Fruit fly (Drosophila melanogaster) whole organism, adult: Measurements from ENCODE around the gene Mlc-c.

Experiments used
- CG5204 ChIP-seq: fragments of 200-800 bp; sonication (Bioruptor generic); optimal IDR thresholded peaks from 2 replicates; lab custom pipeline; 2016; ENCODE audit warnings: missing biosample characterization, missing genetic modification characterization
- CG7045 ChIP-seq: fragments of 200-800 bp; sonication (Bioruptor generic); optimal IDR thresholded peaks from 2 replicates; lab custom pipeline; 2017; ENCODE audit warnings: missing biosample characterization, mild to moderate bottlenecking, missing genetic modification characterization
- CG7101 ChIP-seq: fragments of 200-800 bp; sonication (Bioruptor generic); optimal IDR thresholded peaks from 2 replicates; lab custom pipeline; 2018; ENCODE audit warnings: missing biosample characterization, mild to moderate bottlenecking, missing genetic modification characterization, moderate library complexity
- kay ChIP-seq: fragments of 200-800 bp; sonication (Bioruptor generic); peaks from one replicate; lab custom pipeline; 2016; ENCODE audit warnings: missing biosample characterization, missing genetic modification characterization, borderline replicate concordance
- ovo ChIP-seq: fragments of 200-800 bp; sonication (Bioruptor generic); optimal IDR thresholded peaks from 2 replicates; lab custom pipeline; 2016; ENCODE audit warnings: missing biosample characterization, missing genetic modification characterization
- pad ChIP-seq: fragments of 200-800 bp; sonication (Bioruptor generic); optimal IDR thresholded peaks from 3 replicates; lab custom pipeline; 2017; ENCODE audit warnings: missing biosample characterization, missing genetic modification characterization, mild to moderate bottlenecking, moderate library complexity, missing genetic modification reagents
- tj ChIP-seq: fragments of 200-800 bp; sonication (Bioruptor generic); optimal IDR thresholded peaks from 3 replicates; lab custom pipeline; 2017; ENCODE audit warnings: missing biosample characterization, mild to moderate bottlenecking, missing genetic modification characterization, moderate library complexity

DNA sequence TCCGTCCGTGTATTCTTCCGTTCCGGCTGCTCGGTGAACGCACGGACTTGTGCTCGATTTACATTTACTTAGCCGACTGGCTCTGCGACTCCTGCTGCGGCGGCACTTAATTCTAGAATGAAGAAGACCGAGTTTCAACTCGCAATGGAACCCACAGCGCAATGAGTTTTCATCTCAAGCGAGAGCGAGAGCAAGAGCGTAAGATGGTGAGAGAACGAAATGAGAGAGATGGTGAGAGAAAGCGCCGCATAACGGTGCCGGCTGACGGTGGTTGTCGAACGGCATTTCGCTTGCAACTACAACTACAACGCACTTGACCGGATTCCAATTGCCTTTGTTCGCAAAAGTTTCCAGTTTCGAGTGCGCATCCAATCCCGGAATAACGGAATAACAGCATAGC, 40.4 kb upstream of the Mlc-c start, which contains the start of gene OtopLc:
- TF ChIP-seq tj (GFP tag; lab: Kevin White, UChicago) = no peak
- no peak for TF ChIP-seq CG7101 (tag; lab: Kevin White, UChicago)
- TF ChIP-seq kay = no peak
- no peak for TF ChIP-seq CG7045 (GFP tag; lab: Kevin White, UChicago)
- TF ChIP-seq ovo (GFP tag; lab: Kevin White, UChicago) = no peak
- no peak for TF ChIP-seq CG5204 (GFP tag; lab: Kevin White, UChicago)
- TF ChIP-seq pad = no peak
